Worm (Caenorhabditis elegans) whole organism, early embryonic: ENCODE results near the gene ZC239.17.

Experiments
- F13C5.2 ChIP-seq: sonication (generic microtip); optimal IDR thresholded peaks from 2 replicates; lab custom pipeline; 2017; ENCODE audit warnings: mild to moderate bottlenecking, missing genetic modification characterization, inconsistent platforms, missing compliant biosample characterization
- aly-1 ChIP-seq: sonication (generic microtip); optimal IDR thresholded peaks from 2 replicates; lab custom pipeline; 2016; ENCODE audit warnings: missing genetic modification characterization, missing compliant biosample characterization
- ama-1 ChIP-seq: fragments of 150-350 bp; optimal IDR thresholded peaks from 2 replicates; lab custom pipeline; 2014
- ceh-36 ChIP-seq: sonication (generic microtip); optimal IDR thresholded peaks from 2 replicates; lab custom pipeline; 2016; ENCODE audit warnings: missing genetic modification characterization, inconsistent platforms, missing compliant biosample characterization
- flt-1 ChIP-seq: fragments of 200-800 bp; sonication (Bioruptor generic); IDR thresholded peaks from 2 replicates; pipeline ENCODE4 v1.3.6; 2022; ENCODE audit warnings: missing genetic modification characterization, missing compliant biosample characterization
- hmg-4 ChIP-seq: fragments of 200-800 bp; sonication (Bioruptor generic); optimal IDR thresholded peaks from 2 replicates; lab custom pipeline; 2018; ENCODE audit warnings: mild to moderate bottlenecking, missing genetic modification characterization, missing compliant biosample characterization
- pes-1 ChIP-seq: fragments of 200-800 bp; sonication (Bioruptor generic); IDR thresholded peaks from 2 replicates; pipeline ENCODE4 v1.3.6; 2022; ENCODE audit warnings: missing genetic modification reagents, missing genetic modification characterization, missing compliant biosample characterization
- tra-4 ChIP-seq: sonication (generic microtip); optimal IDR thresholded peaks from 2 replicates; lab custom pipeline; 2017; ENCODE audit warnings: missing genetic modification characterization, missing compliant biosample characterization

ce11 chrII:3234725-3235124 is 9.0 kb upstream of the ZC239.17 start, which contains the start of gene C17F4.8:
- TF ChIP-seq ama-1 (lab: Kevin White, UChicago) (no peak), flt-1 (GFP tag; lab: Robert Waterston, UW) (no peak), aly-1 (tag; lab: Kevin White, UChicago) (no peak), pes-1 (no peak), ceh-36 (tag; lab: Kevin White, UChicago) (no peak), tra-4 (tag; lab: Kevin White, UChicago) (no peak), F13C5.2 (tag; lab: Kevin White, UChicago) (no peak), hmg-4 (no peak)
